Fruit fly (Drosophila melanogaster) S2 (cell line): Measurements from ENCODE around the gene Rab14.

Experiments used
- CG8478 ChIP-seq: fragments of >200 bp; optimal IDR thresholded peaks from 2 replicates; lab custom pipeline; 2018
- CTCF ChIP-seq, 2 experiments: fragments of >200 bp; optimal IDR thresholded peaks; 2 replicates each; lab custom pipeline; 2018

- TF ChIP-seq CG8478 (lab: Kevin White, UChicago) = no peak
- TF ChIP-seq CTCF (optimal IDR thresholded peaks at IDR 0.05; lab: Kevin White, UChicago) = no peak
Observed at dm6 chr2L:14316704-14317103, 38.2 kb upstream of the Rab14 start.
